Worm (Caenorhabditis elegans) whole organism, young adult: ENCODE measurements around the gene ogdh-2.

ENCODE experiments used
- F22D6.2 ChIP-seq: sonication (generic microtip); optimal IDR thresholded peaks from 2 replicates; lab custom pipeline; 2016; ENCODE audit warnings: mild to moderate bottlenecking, missing genetic modification characterization, missing compliant biosample characterization
- K12H6.12 ChIP-seq: fragments of 200-800 bp; sonication (Bioruptor generic); optimal IDR thresholded peaks from 2 replicates; lab custom pipeline; 2018; ENCODE audit warnings: mild to moderate bottlenecking, missing genetic modification characterization, missing compliant biosample characterization
- Y95B8A.8 ChIP-seq: fragments of 200-800 bp; sonication (Bioruptor generic); IDR thresholded peaks from 2 replicates; pipeline ENCODE4 v1.3.6; 2022; ENCODE audit warnings: missing genetic modification reagents, missing genetic modification characterization, missing compliant biosample characterization
- efl-1 ChIP-seq: fragments of 150-350 bp; optimal IDR thresholded peaks from 2 replicates; lab custom pipeline; 2014; ENCODE audit warnings: missing biosample characterization, missing genetic modification reagents, missing genetic modification characterization
- ets-4 ChIP-seq: fragments of 200-800 bp; sonication (Bioruptor generic); optimal IDR thresholded peaks from 2 replicates; lab custom pipeline; 2018; ENCODE audit warnings: mild to moderate bottlenecking, missing genetic modification characterization, missing compliant biosample characterization
- pha-4 ChIP-seq: fragments of 150-350 bp; sonication (generic microtip); optimal IDR thresholded peaks from 2 replicates; lab custom pipeline; 2014; ENCODE audit warnings: missing biosample characterization, missing genetic modification reagents, missing genetic modification characterization
- snpc-4 ChIP-seq, 5 experiments: fragments of 150-350 bp in 1 of 5; sonication (generic microtip) in 4 of 5; optimal IDR thresholded peaks; 2 replicates each; lab custom pipeline; 2014 to 2018; ENCODE audit warnings: missing genetic modification characterization in 5 of 5, missing biosample characterization in 3 of 5, antibody characterized with exemption in 2 of 5, mild to moderate bottlenecking in 2 of 5, missing compliant biosample characterization in 2 of 5, missing genotype in 2 of 5, moderate library complexity in 2 of 5, missing genetic modification reagents in 1 of 5
- unc-62 ChIP-seq: fragments of 150-350 bp; optimal IDR thresholded peaks from 2 replicates; lab custom pipeline; 2014; ENCODE audit warnings: missing biosample characterization, missing genetic modification reagents, missing genetic modification characterization

- TF ChIP-seq unc-62 (GFP tag; lab: Kevin White, UChicago) (no peak), pha-4 (tag; lab: Kevin White, UChicago) (no peak), snpc-4 (GFP tag; optimal IDR thresholded peaks at IDR 0.05; lab: Kevin White, UChicago) (no peak), snpc-4 (tag; optimal IDR thresholded peaks at IDR 0.05; lab: Kevin White, UChicago) (no peak), efl-1 (GFP tag; lab: Kevin White, UChicago) (no peak), K12H6.12 (tag; lab: Kevin White, UChicago) (no peak), F22D6.2 (tag; lab: Kevin White, UChicago) (no peak), Y95B8A.8 (GFP tag; lab: Robert Waterston, UW) (no peak), ets-4 (no peak)
Measured at ce11 chrV:12234293-12235004, 40.1 kb downstream of the ogdh-2 start, which contains the start of gene myo-3.
